Fruit fly (Drosophila melanogaster) S2 (cell line): Measurements from ENCODE around the gene CG9467.

Experiments
- CG8478 ChIP-seq: fragments of >200 bp; optimal IDR thresholded peaks from 2 replicates; lab custom pipeline; 2018
- CTCF ChIP-seq, 2 experiments: fragments of >200 bp; optimal IDR thresholded peaks; 2 replicates each; lab custom pipeline; 2018

DNA sequence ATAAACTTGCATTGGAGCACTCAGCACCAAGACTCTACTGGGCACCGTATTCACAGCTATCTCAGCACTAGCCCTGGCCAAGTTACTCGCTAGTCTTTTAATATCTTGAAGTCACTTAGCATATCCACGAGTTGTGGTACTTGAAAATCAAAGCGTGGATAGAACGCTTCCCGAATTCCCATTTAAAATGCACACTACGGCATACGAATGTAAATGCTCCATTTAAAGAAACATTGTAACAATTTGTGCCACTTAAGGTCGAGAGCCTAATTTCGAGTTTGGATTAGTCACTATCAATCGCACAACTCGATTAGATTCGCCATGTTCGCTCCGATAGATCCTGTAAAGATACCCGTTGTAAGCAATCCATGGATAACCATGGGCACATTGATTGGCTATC, 13.0 kb upstream of the CG9467 start, which contains the start of gene eloF:
- TF ChIP-seq CG8478 (lab: Kevin White, UChicago) (no peak), CTCF (optimal IDR thresholded peaks at IDR 0.05; lab: Kevin White, UChicago) (no peak)
